Worm (Caenorhabditis elegans) whole organism, L2 larva: ENCODE results near the gene AH6.17.

Experiments used
- Y55F3AM.14 ChIP-seq: fragments of 200-800 bp; sonication (Bioruptor generic); optimal IDR thresholded peaks from 2 replicates; lab custom pipeline; 2018; ENCODE audit warnings: mild to moderate bottlenecking, missing genetic modification characterization, missing compliant biosample characterization
- ZK546.5 ChIP-seq: sonication (generic microtip); optimal IDR thresholded peaks from 2 replicates; lab custom pipeline; 2017; ENCODE audit warnings: missing biosample characterization, missing genetic modification characterization
- lin-13 ChIP-seq: fragments of 150-350 bp; optimal IDR thresholded peaks from 2 replicates; lab custom pipeline; 2014; ENCODE audit warnings: missing biosample characterization, missing genetic modification reagents, missing genetic modification characterization
- lin-39 ChIP-seq: fragments of 150-350 bp; optimal IDR thresholded peaks from 2 replicates; lab custom pipeline; 2014; ENCODE audit warnings: missing biosample characterization, missing genetic modification reagents, missing genetic modification characterization
- nhr-10 ChIP-seq: sonication (generic microtip); optimal IDR thresholded peaks from 2 replicates; lab custom pipeline; 2017; ENCODE audit warnings: missing biosample characterization, missing genetic modification characterization
- nhr-12 ChIP-seq: fragments of 150-350 bp; optimal IDR thresholded peaks from 2 replicates; lab custom pipeline; 2014; ENCODE audit warnings: missing biosample characterization, missing genetic modification characterization
- nhr-77 ChIP-seq: fragments of 150-350 bp; optimal IDR thresholded peaks from 2 replicates; lab custom pipeline; 2014; ENCODE audit warnings: missing biosample characterization, missing genetic modification characterization
- unc-55 ChIP-seq: fragments of 150-350 bp; sonication (generic microtip); optimal IDR thresholded peaks from 3 replicates; lab custom pipeline; 2014; ENCODE audit warnings: missing biosample characterization, missing genetic modification reagents, missing genetic modification characterization
- zag-1 ChIP-seq: fragments of 150-350 bp; optimal IDR thresholded peaks from 2 replicates; lab custom pipeline; 2014; ENCODE audit warnings: missing biosample characterization, missing genetic modification characterization

- TF ChIP-seq ZK546.5 (tag; lab: Kevin White, UChicago) = no peak
- no peak for TF ChIP-seq nhr-77
- TF ChIP-seq Y55F3AM.14 (GFP tag; lab: Kevin White, UChicago) = no peak
- no peak for TF ChIP-seq unc-55 (GFP tag; lab: Kevin White, UChicago)
- no peak for TF ChIP-seq nhr-10 (tag; lab: Kevin White, UChicago)
- TF ChIP-seq nhr-12 (tag; lab: Kevin White, UChicago) = no peak
- TF ChIP-seq zag-1 = no peak
- TF ChIP-seq lin-39 (tag; lab: Kevin White, UChicago) = no peak
- no peak for TF ChIP-seq lin-13 (GFP tag; lab: Kevin White, UChicago)
These were observed 29.5 kb upstream of the AH6.17 start for ce11 chrII:9493242-9494058.
